Fruit fly (Drosophila melanogaster) whole organism, embryonic: ENCODE data around the gene ocn.

Experiments
- BEAF-32 ChIP-seq: fragments of 200-800 bp; sonication (Bioruptor generic); optimal IDR thresholded peaks from 3 replicates; lab custom pipeline; 2017; ENCODE audit warnings: missing biosample characterization, missing genetic modification characterization, mild to moderate bottlenecking, moderate library complexity, missing genetic modification reagents
- Bgb ChIP-seq: fragments of 200-800 bp; sonication (Bioruptor generic); IDR thresholded peaks from 2 replicates; pipeline ENCODE4 v1.3.6; 2022; ENCODE audit warnings: missing biosample characterization, missing genetic modification characterization; ENCODE audit not compliant: partially characterized antibody
- CG1024 ChIP-seq: fragments of 200-800 bp; sonication (Bioruptor generic); IDR thresholded peaks from 2 replicates; pipeline ENCODE4 v1.3.6; 2022; ENCODE audit warnings: missing biosample characterization, missing genetic modification characterization
- CG12071 ChIP-seq: fragments of 200-800 bp; sonication (Bioruptor generic); optimal IDR thresholded peaks from 3 replicates; lab custom pipeline; 2018; ENCODE audit warnings: missing biosample characterization, mild to moderate bottlenecking, missing genetic modification characterization
- CG12236 ChIP-seq: fragments of 200-800 bp; sonication (Bioruptor generic); optimal IDR thresholded peaks from 2 replicates; lab custom pipeline; 2016; ENCODE audit warnings: missing biosample characterization, missing genetic modification characterization
- CG13287 ChIP-seq: fragments of 200-800 bp; sonication (Bioruptor generic); IDR thresholded peaks from 2 replicates; pipeline ENCODE4 v1.3.6; 2022; ENCODE audit warnings: missing biosample characterization, missing genetic modification characterization; ENCODE audit not compliant: partially characterized antibody
- CG15514 ChIP-seq: fragments of 200-800 bp; sonication (Bioruptor generic); optimal IDR thresholded peaks from 3 replicates; lab custom pipeline; 2017; ENCODE audit warnings: missing biosample characterization, missing genetic modification characterization, mild to moderate bottlenecking, moderate library complexity, missing genetic modification reagents
- CG16813 ChIP-seq: fragments of 200-800 bp; sonication (Bioruptor generic); IDR thresholded peaks from 3 replicates; pipeline ENCODE4 v1.3.6; 2022; ENCODE audit warnings: missing biosample characterization, missing genetic modification characterization; ENCODE audit not compliant: partially characterized antibody
- CG17186 ChIP-seq: fragments of 200-800 bp; sonication (Bioruptor generic); optimal IDR thresholded peaks from 3 replicates; lab custom pipeline; 2017; ENCODE audit warnings: missing biosample characterization, missing genetic modification reagents, missing genetic modification characterization
- CG2116 ChIP-seq: fragments of 200-800 bp; sonication (Bioruptor generic); optimal IDR thresholded peaks from 3 replicates; lab custom pipeline; 2018; ENCODE audit warnings: missing biosample characterization, mild to moderate bottlenecking, missing genetic modification characterization
- CG32767 ChIP-seq: fragments of 200-800 bp; sonication (Bioruptor generic); IDR thresholded peaks from 2 replicates; pipeline ENCODE4 v1.3.6; 2022; ENCODE audit warnings: missing biosample characterization, missing genetic modification characterization
- CG5245 ChIP-seq: fragments of 200-800 bp; sonication (Bioruptor generic); optimal IDR thresholded peaks from 3 replicates; lab custom pipeline; 2016; ENCODE audit warnings: missing biosample characterization, missing genetic modification characterization
- CG8765 ChIP-seq: fragments of 200-800 bp; sonication (Bioruptor generic); IDR thresholded peaks from 2 replicates; pipeline ENCODE4 v1.3.6; 2022; ENCODE audit warnings: missing biosample characterization, missing genetic modification characterization
- CG9797 ChIP-seq: fragments of 200-800 bp; sonication (Bioruptor generic); optimal IDR thresholded peaks from 3 replicates; lab custom pipeline; 2018; ENCODE audit warnings: missing biosample characterization, mild to moderate bottlenecking, missing genetic modification characterization
- Dref ChIP-seq: fragments of 200-800 bp; sonication (Bioruptor generic); IDR thresholded peaks from 2 replicates; pipeline ENCODE4 v1.3.6; 2022; ENCODE audit warnings: missing biosample characterization, missing genetic modification characterization
- E2f2 ChIP-seq: fragments of 200-800 bp; sonication (Bioruptor generic); IDR thresholded peaks from 2 replicates; pipeline ENCODE4 v1.3.6; 2022; ENCODE audit warnings: missing biosample characterization, missing genetic modification characterization
- Ets97D ChIP-seq: fragments of 200-800 bp; sonication (Bioruptor generic); optimal IDR thresholded peaks from 3 replicates; lab custom pipeline; 2016; ENCODE audit warnings: missing biosample characterization, missing genetic modification characterization
- HLH4C ChIP-seq: fragments of 200-800 bp; sonication (Bioruptor generic); IDR thresholded peaks from 3 replicates; pipeline ENCODE4 v1.3.6; 2022; ENCODE audit warnings: missing biosample characterization, missing genetic modification characterization; ENCODE audit not compliant: partially characterized antibody
- Hand ChIP-seq: fragments of 200-800 bp; sonication (Bioruptor generic); optimal IDR thresholded peaks from 2 replicates; lab custom pipeline; 2017; ENCODE audit warnings: mild to moderate bottlenecking, missing biosample characterization, missing genetic modification reagents, missing genetic modification characterization
- HmgD ChIP-seq: fragments of 200-800 bp; sonication (Bioruptor generic); optimal IDR thresholded peaks from 3 replicates; lab custom pipeline; 2016; ENCODE audit warnings: missing biosample characterization, missing genetic modification characterization
- HmgZ ChIP-seq: fragments of 200-800 bp; sonication (Bioruptor generic); optimal IDR thresholded peaks from 2 replicates; lab custom pipeline; 2018; ENCODE audit warnings: missing biosample characterization, mild to moderate bottlenecking, missing genetic modification characterization
- MBD-R2 ChIP-seq: fragments of 200-800 bp; sonication (Bioruptor generic); IDR thresholded peaks from 2 replicates; pipeline ENCODE4 v1.3.6; 2022; ENCODE audit warnings: missing biosample characterization, missing genetic modification characterization
- Myb ChIP-seq: fragments of 200-800 bp; sonication (Bioruptor generic); optimal IDR thresholded peaks from 2 replicates; lab custom pipeline; 2016; ENCODE audit warnings: missing biosample characterization, missing genetic modification characterization
- Opbp ChIP-seq: fragments of 200-800 bp; sonication (Bioruptor generic); IDR thresholded peaks from 3 replicates; pipeline ENCODE4 v1.3.6; 2022; ENCODE audit warnings: missing biosample characterization, missing genetic modification characterization; ENCODE audit not compliant: partially characterized antibody
- Scr ChIP-seq: fragments of 200-800 bp; sonication (Bioruptor generic); IDR thresholded peaks from 2 replicates; pipeline ENCODE4 v1.3.6; 2022; ENCODE audit warnings: missing biosample characterization, missing genetic modification characterization; ENCODE audit not compliant: partially characterized antibody
- Sin3A ChIP-seq: fragments of >200 bp; optimal IDR thresholded peaks from 2 replicates; lab custom pipeline; 2018
- Sry-δ ChIP-seq: fragments of 200-800 bp; sonication (Bioruptor generic); optimal IDR thresholded peaks from 2 replicates; lab custom pipeline; 2016; ENCODE audit warnings: missing biosample characterization, missing genetic modification characterization
- amos ChIP-seq: fragments of 200-800 bp; sonication (Bioruptor generic); IDR thresholded peaks from 2 replicates; pipeline ENCODE4 v1.3.6; 2022; ENCODE audit warnings: missing biosample characterization, missing genetic modification characterization; ENCODE audit not compliant: partially characterized antibody
- aop ChIP-seq: fragments of 200-800 bp; sonication (Bioruptor generic); IDR thresholded peaks from 2 replicates; pipeline ENCODE4 v1.3.6; 2022; ENCODE audit warnings: missing biosample characterization, missing genetic modification characterization
- caup ChIP-seq: fragments of 200-800 bp; sonication (Bioruptor generic); optimal IDR thresholded peaks from 3 replicates; lab custom pipeline; 2017; ENCODE audit warnings: missing biosample characterization, mild to moderate bottlenecking, missing genetic modification characterization, moderate library complexity; ENCODE audit not compliant: severe bottlenecking
- chinmo ChIP-seq: fragments of 200-800 bp; sonication (Bioruptor generic); IDR thresholded peaks from 4 replicates; pipeline ENCODE4 v1.3.6; 2022; ENCODE audit warnings: missing biosample characterization, missing genetic modification characterization; ENCODE audit not compliant: partially characterized antibody
- ci ChIP-seq: fragments of 200-800 bp; sonication (Bioruptor generic); IDR thresholded peaks from 3 replicates; pipeline ENCODE4 v1.3.6; 2022; ENCODE audit warnings: missing biosample characterization, missing genetic modification characterization
- eve ChIP-seq, 2 experiments: fragments of >200 bp; optimal IDR thresholded peaks; 2 replicates each; lab custom pipeline; 2017; ENCODE audit warnings: missing biosample characterization in 2 of 2, missing genetic modification characterization in 2 of 2
- ftz-f1 ChIP-seq: fragments of 200-800 bp; sonication (Bioruptor generic); optimal IDR thresholded peaks from 2 replicates; lab custom pipeline; 2016; ENCODE audit warnings: missing biosample characterization, missing genetic modification characterization
- gfzf ChIP-seq: fragments of 200-800 bp; sonication (Bioruptor generic); optimal IDR thresholded peaks from 2 replicates; lab custom pipeline; 2016; ENCODE audit warnings: missing biosample characterization, mild to moderate bottlenecking, missing genetic modification characterization, moderate library complexity
- gt ChIP-seq: fragments of 200-800 bp; sonication (Bioruptor generic); IDR thresholded peaks from 2 replicates; pipeline ENCODE4 v1.3.6; 2022; ENCODE audit warnings: missing biosample characterization, missing genetic modification characterization
- hbn ChIP-seq: fragments of 200-800 bp; sonication (Bioruptor generic); IDR thresholded peaks from 2 replicates; pipeline ENCODE4 v1.3.6; 2022; ENCODE audit warnings: missing biosample characterization, missing genetic modification characterization; ENCODE audit not compliant: partially characterized antibody
- inv ChIP-seq: fragments of 200-800 bp; sonication (Bioruptor generic); IDR thresholded peaks from 2 replicates; pipeline ENCODE4 v1.3.6; 2022; ENCODE audit warnings: missing biosample characterization, missing genetic modification characterization; ENCODE audit not compliant: partially characterized antibody
- knrl ChIP-seq: fragments of 200-800 bp; sonication (Bioruptor generic); IDR thresholded peaks from 3 replicates; pipeline ENCODE4 v1.3.6; 2022; ENCODE audit warnings: missing biosample characterization, missing genetic modification characterization; ENCODE audit not compliant: partially characterized antibody
- nerfin-2 ChIP-seq: fragments of 200-800 bp; sonication (Bioruptor generic); IDR thresholded peaks from 2 replicates; pipeline ENCODE4 v1.3.6; 2022; ENCODE audit warnings: missing biosample characterization, missing genetic modification characterization; ENCODE audit not compliant: partially characterized antibody
- pum ChIP-seq: fragments of 200-800 bp; sonication (Bioruptor generic); optimal IDR thresholded peaks from 2 replicates; lab custom pipeline; 2016; ENCODE audit warnings: missing biosample characterization, missing genetic modification characterization
- pzg ChIP-seq: fragments of 200-800 bp; sonication (Bioruptor generic); optimal IDR thresholded peaks from 3 replicates; lab custom pipeline; 2018; ENCODE audit warnings: missing biosample characterization, mild to moderate bottlenecking, missing genetic modification characterization, moderate library complexity
- trem ChIP-seq: fragments of 200-800 bp; optimal IDR thresholded peaks from 3 replicates; lab custom pipeline; 2019; ENCODE audit warnings: missing biosample characterization, mild to moderate bottlenecking, missing genetic modification characterization, moderate library complexity
- ttk ChIP-seq: fragments of 200-800 bp; sonication (Bioruptor generic); IDR thresholded peaks from 2 replicates; pipeline ENCODE4 v2.1.2; 2022; ENCODE audit warnings: missing biosample characterization, missing genetic modification characterization
- unc-4 ChIP-seq: fragments of 200-800 bp; sonication (Bioruptor generic); IDR thresholded peaks from 2 replicates; pipeline ENCODE4 v1.3.6; 2022; ENCODE audit warnings: missing biosample characterization, missing genetic modification characterization; ENCODE audit not compliant: partially characterized antibody
- vfl ChIP-seq: fragments of 200-800 bp; sonication (Bioruptor generic); optimal IDR thresholded peaks from 2 replicates; lab custom pipeline; 2016; ENCODE audit warnings: missing biosample characterization, missing genetic modification characterization
- zfh2 ChIP-seq: fragments of 200-800 bp; sonication (Bioruptor generic); optimal IDR thresholded peaks from 2 replicates; lab custom pipeline; 2016; ENCODE audit warnings: missing biosample characterization, missing genetic modification characterization

The ocn gene

DNA sequence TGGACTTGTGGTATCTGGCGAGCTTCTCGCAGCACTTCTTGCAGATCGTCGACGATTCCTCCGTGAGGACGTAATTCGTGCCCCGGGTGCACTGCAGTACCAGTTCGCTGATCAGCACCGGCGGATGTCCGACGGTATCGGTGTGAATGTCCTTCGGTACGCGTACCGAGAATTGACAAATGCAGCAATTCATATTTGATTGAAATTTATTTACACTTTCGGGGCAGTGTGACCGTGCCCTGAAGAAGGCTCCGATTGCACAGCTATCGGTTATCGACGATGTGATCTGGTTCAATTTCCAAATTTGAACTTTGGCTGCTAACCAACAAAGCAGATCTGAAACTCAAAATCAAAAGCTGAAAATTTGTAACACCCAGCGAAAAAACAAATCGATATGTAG is 921 bp downstream of the ocn start, which contains the start of gene ZIPIC (continued):
- no peak for TF ChIP-seq aop (GFP tag; lab: Robert Waterston, UW)
- TF ChIP-seq CG15514, result peak; percentile 99
- TF ChIP-seq CG5245, result no peak
- TF ChIP-seq Myb (GFP tag; lab: Kevin White, UChicago), result peak; percentile 84
- no peak for TF ChIP-seq Hand
- TF ChIP-seq ci (GFP tag; lab: Robert Waterston, UW), result 0 out of 3 replicates have a peak, but pooled peaks have one; percentile 6
- no peak for TF ChIP-seq CG1024 (GFP tag; lab: Robert Waterston, UW)
- TF ChIP-seq CG9797, result peak; percentile 64
- peak; percentile 44; the same call in 1 of the 4 replicates for TF ChIP-seq chinmo (GFP tag; lab: Robert Waterston, UW)
- no peak for TF ChIP-seq ftz-f1
- no peak for TF ChIP-seq CG12236 (GFP tag; lab: Kevin White, UChicago)
- TF ChIP-seq E2f2 (GFP tag; lab: Robert Waterston, UW), result peak; percentile 87
- TF ChIP-seq zfh2 (GFP tag; lab: Kevin White, UChicago), result no peak
- TF ChIP-seq CG2116 (GFP tag; lab: Kevin White, UChicago), result peak; percentile 46
- TF ChIP-seq CG17186, result peak; percentile 23
- peak; percentile 64; the same call in 1 of the 3 replicates for TF ChIP-seq Opbp
- TF ChIP-seq CG16813 (GFP tag; lab: Robert Waterston, UW), result peak; percentile 56; the same call in 2 of the 3 replicates
- peak; percentile 49 for TF ChIP-seq BEAF-32
- TF ChIP-seq unc-4 (GFP tag; lab: Robert Waterston, UW), result peak; percentile 58
- peak; percentile 80 for TF ChIP-seq Dref (GFP tag; lab: Robert Waterston, UW)
- TF ChIP-seq nerfin-2 (GFP tag; lab: Robert Waterston, UW), result peak; percentile 48; the same call in 1 of the 2 replicates
- no peak for TF ChIP-seq ttk
- TF ChIP-seq Sry-δ (GFP tag; lab: Kevin White, UChicago), result peak; percentile 61
- TF ChIP-seq Ets97D (GFP tag; lab: Kevin White, UChicago), result peak; percentile 8
- peak; percentile 46 for TF ChIP-seq Bgb
- no peak for TF ChIP-seq gt (GFP tag; lab: Robert Waterston, UW)
- TF ChIP-seq hbn, result peak; percentile 55; the same call in 1 of the 2 replicates
- no peak for TF ChIP-seq CG8765 (GFP tag; lab: Robert Waterston, UW)
- no peak for TF ChIP-seq CG32767
- peak; percentile 74 for TF ChIP-seq HLH4C (GFP tag; lab: Robert Waterston, UW)
- TF ChIP-seq knrl, result peak; percentile 36; the same call in 1 of the 3 replicates
- peak; percentile 74 for TF ChIP-seq CG13287 (GFP tag; lab: Robert Waterston, UW)
- TF ChIP-seq vfl (GFP tag; lab: Kevin White, UChicago), result no peak
- peak; percentile 94 for TF ChIP-seq MBD-R2 (GFP tag; lab: Robert Waterston, UW)
- no peak for TF ChIP-seq caup (GFP tag; lab: Kevin White, UChicago)
- TF ChIP-seq amos (GFP tag; lab: Robert Waterston, UW), result peak; percentile 61; the same call in 1 of the 2 replicates
- TF ChIP-seq Sin3A, result peak; percentile 56
- TF ChIP-seq pzg (GFP tag; lab: Kevin White, UChicago), result peak; percentile 67
- TF ChIP-seq eve (GFP tag; optimal IDR thresholded peaks at IDR 0.05; lab: Kevin White, UChicago), result no peak
- no peak for TF ChIP-seq pum
- TF ChIP-seq inv (GFP tag; lab: Robert Waterston, UW), result peak; percentile 27
- peak; percentile 18 for TF ChIP-seq HmgZ
- TF ChIP-seq Scr (GFP tag; lab: Robert Waterston, UW), result peak; percentile 42; the same call in 1 of the 2 replicates
- no peak for TF ChIP-seq HmgD (GFP tag; lab: Kevin White, UChicago)
- no peak for TF ChIP-seq CG12071 (GFP tag; lab: Kevin White, UChicago)
- TF ChIP-seq trem (tag; lab: Kevin White, UChicago), result peak; percentile 49
- peak; percentile 50 for TF ChIP-seq gfzf (GFP tag; lab: Kevin White, UChicago)
